Fruit fly (Drosophila melanogaster) Kc167 (cell line): Measurements from ENCODE around the gene disp.

Experiments
- psq ChIP-seq: fragments of >200 bp; optimal IDR thresholded peaks from 2 replicates; lab custom pipeline; 2017; ENCODE audit warnings: missing external identifiers
- ttk ChIP-seq: sonication (Bioruptor generic); optimal IDR thresholded peaks from 2 replicates; lab custom pipeline; 2017; ENCODE audit warnings: missing external identifiers

- TF ChIP-seq psq (lab: Kevin White, UChicago), result no peak
- TF ChIP-seq ttk, result no peak
These were observed 22.1 kb downstream of the disp start for dm6 chr3R:5833948-5834504.
